Worm (Caenorhabditis elegans) whole organism, L2 larva: ENCODE measurements around the gene T03E6.8.

Experiments
- Y55F3AM.14 ChIP-seq: fragments of 200-800 bp; sonication (Bioruptor generic); optimal IDR thresholded peaks from 2 replicates; lab custom pipeline; 2018; ENCODE audit warnings: mild to moderate bottlenecking, missing genetic modification characterization, missing compliant biosample characterization
- ZK546.5 ChIP-seq: sonication (generic microtip); optimal IDR thresholded peaks from 2 replicates; lab custom pipeline; 2017; ENCODE audit warnings: missing biosample characterization, missing genetic modification characterization
- ama-1 ChIP-seq: fragments of 150-350 bp; optimal IDR thresholded peaks from 2 replicates; lab custom pipeline; 2018; ENCODE audit warnings: inconsistent platforms
- egl-27 ChIP-seq: sonication (generic microtip); optimal IDR thresholded peaks from 3 replicates; lab custom pipeline; 2017; ENCODE audit warnings: missing biosample characterization, missing genetic modification reagents, missing genetic modification characterization
- elt-1 ChIP-seq: fragments of 150-350 bp; optimal IDR thresholded peaks from 2 replicates; lab custom pipeline; 2014; ENCODE audit warnings: missing biosample characterization, missing genetic modification characterization
- elt-3 ChIP-seq: sonication (generic microtip); optimal IDR thresholded peaks from 2 replicates; lab custom pipeline; 2017; ENCODE audit warnings: missing biosample characterization, missing genetic modification characterization
- fos-1 ChIP-seq: fragments of 150-350 bp; optimal IDR thresholded peaks from 2 replicates; lab custom pipeline; 2014; ENCODE audit warnings: missing biosample characterization, missing genetic modification characterization
- lin-13 ChIP-seq: fragments of 150-350 bp; optimal IDR thresholded peaks from 2 replicates; lab custom pipeline; 2014; ENCODE audit warnings: missing biosample characterization, missing genetic modification reagents, missing genetic modification characterization
- lsy-2 ChIP-seq, 2 experiments: fragments of 150-350 bp in 1 of 2; sonication (generic microtip) in 1 of 2; optimal IDR thresholded peaks; 2 replicates each; lab custom pipeline; 2014 to 2017; ENCODE audit warnings: missing biosample characterization in 2 of 2, missing genetic modification characterization in 2 of 2
- peb-1 ChIP-seq: fragments of 150-350 bp; optimal IDR thresholded peaks from 2 replicates; lab custom pipeline; 2014; ENCODE audit warnings: missing biosample characterization, missing genetic modification characterization
- snpc-4 ChIP-seq: fragments of 150-350 bp; optimal IDR thresholded peaks from 2 replicates; lab custom pipeline; 2014; ENCODE audit warnings: missing biosample characterization, missing genetic modification characterization
- zag-1 ChIP-seq: fragments of 150-350 bp; optimal IDR thresholded peaks from 2 replicates; lab custom pipeline; 2014; ENCODE audit warnings: missing biosample characterization, missing genetic modification characterization
- ztf-4 ChIP-seq: fragments of 150-350 bp; optimal IDR thresholded peaks from 2 replicates; lab custom pipeline; 2014; ENCODE audit warnings: missing biosample characterization, missing genetic modification characterization

ce11 chrV:16598437-16598836 is 4.6 kb downstream of the T03E6.8 start:
- no peak for TF ChIP-seq elt-3 (tag; lab: Kevin White, UChicago)
- TF ChIP-seq lin-13 (GFP tag; lab: Kevin White, UChicago), result no peak
- no peak for TF ChIP-seq egl-27 (tag; lab: Kevin White, UChicago)
- TF ChIP-seq ama-1, result peak; percentile 29
- no peak for TF ChIP-seq peb-1
- TF ChIP-seq zag-1 (tag; lab: Kevin White, UChicago), result no peak
- no peak for TF ChIP-seq Y55F3AM.14
- TF ChIP-seq lsy-2 (tag; optimal IDR thresholded peaks at IDR 0.05; lab: Kevin White, UChicago), result peak in 1 of 2 experiments; percentile 18
- TF ChIP-seq ztf-4, result no peak
- TF ChIP-seq elt-1 (tag; lab: Kevin White, UChicago), result no peak
- no peak for TF ChIP-seq ZK546.5 (tag; lab: Kevin White, UChicago)
- no peak for TF ChIP-seq snpc-4
- no peak for TF ChIP-seq fos-1
